Fruit fly (Drosophila melanogaster): ENCODE measurements around the gene CG13465.

- TF ChIP-seq h (GFP tag; optimal IDR thresholded peaks at IDR 0.05) (peak; percentile 32), Vsx2 (GFP tag; optimal IDR thresholded peaks at IDR 0.05; ENCODE audit: partially characterized antibody) (no peak), CG32264 (GFP tag; optimal IDR thresholded peaks at IDR 0.05) (no peak), N (GFP tag; optimal IDR thresholded peaks at IDR 0.05) (no peak), Hr78 (GFP tag; optimal IDR thresholded peaks at IDR 0.05) (no peak), CrebA (GFP tag; optimal IDR thresholded peaks at IDR 0.05; ENCODE audit: borderline replicate concordance) (no peak), Sp1 (GFP tag; optimal IDR thresholded peaks at IDR 0.05) (peak; percentile 4)
Observed at dm6 chr3L:14971893-14972624, 27.9 kb upstream of the CG13465 start.

Measured in whole organism, wandering third instar larva.